Fruit fly (Drosophila melanogaster): ENCODE results near the gene dpr17.

The dpr17 gene

dm6 chr3R:12080370-12080968 is 14.2 kb upstream of the dpr17 start (continued):
- TF ChIP-seq sqz (GFP tag; optimal IDR thresholded peaks at IDR 0.05) (peak; percentile 60), CG30431 (GFP tag; optimal IDR thresholded peaks at IDR 0.05) (no peak), Sox102F (GFP tag; optimal IDR thresholded peaks at IDR 0.05) (peak; percentile 20), grau (tag; optimal IDR thresholded peaks at IDR 0.05) (peak; percentile 5), Hr51 (GFP tag; optimal IDR thresholded peaks at IDR 0.05) (peak in 1 of 2 experiments; percentile 37), CG11504 (tag; optimal IDR thresholded peaks at IDR 0.05) (peak; percentile 63), CG18599 (GFP tag; optimal IDR thresholded peaks at IDR 0.05) (peak; percentile 22), Trl (optimal IDR thresholded peaks at IDR 0.05) (peak; percentile 66 to 85), Trl (GFP tag; optimal IDR thresholded peaks at IDR 0.05) (no peak), CG17612 (GFP tag; IDR thresholded peaks at IDR 0.05) (no peak), CG5245 (GFP tag; optimal IDR thresholded peaks at IDR 0.05) (no peak), chinmo (GFP tag; IDR thresholded peaks at IDR 0.05; ENCODE audit: partially characterized antibody) (0 out of 4 replicates have a peak, but pooled peaks have one; percentile 21), CG3163 (GFP tag; optimal IDR thresholded peaks at IDR 0.05) (peak; percentile 76), CG7839 (tag; optimal IDR thresholded peaks at IDR 0.05) (peak; percentile 33), nom (GFP tag; optimal IDR thresholded peaks at IDR 0.05) (no peak), BtbVII (GFP tag; optimal IDR thresholded peaks at IDR 0.05) (no peak), CG33557 (GFP tag; optimal IDR thresholded peaks at IDR 0.05) (no peak), amos (GFP tag; IDR thresholded peaks at IDR 0.05; ENCODE audit: partially characterized antibody) (no peak), onecut (GFP tag; IDR thresholded peaks at IDR 0.05) (no peak), Dek (tag; optimal IDR thresholded peaks at IDR 0.05) (no peak), Stat92E (GFP tag; optimal IDR thresholded peaks at IDR 0.05) (no peak), CG15514 (GFP tag; optimal IDR thresholded peaks at IDR 0.05) (no peak), scrt (GFP tag; optimal IDR thresholded peaks at IDR 0.05) (no peak), schlank (tag; optimal IDR thresholded peaks at IDR 0.05) (no peak), CG3281 (GFP tag; optimal IDR thresholded peaks at IDR 0.05) (peak; percentile 2), BEAF-32 (GFP tag; optimal IDR thresholded peaks at IDR 0.05) (no peak), maf-S (GFP tag; optimal IDR thresholded peaks at IDR 0.05) (no peak), CG7271 (tag; optimal IDR thresholded peaks at IDR 0.05) (no peak), CG31441 (GFP tag; IDR thresholded peaks at IDR 0.05) (0 out of 2 replicates have a peak, but pooled peaks have one; percentile 28), CG10979 (tag; optimal IDR thresholded peaks at IDR 0.05) (no peak), CG7928 (GFP tag; optimal IDR thresholded peaks at IDR 0.05) (no peak), CG7357 (GFP tag; IDR thresholded peaks at IDR 0.05) (no peak), sc (optimal IDR thresholded peaks at IDR 0.05) (no peak), sc (GFP tag; optimal IDR thresholded peaks at IDR 0.05) (no peak), ci (GFP tag; IDR thresholded peaks at IDR 0.05) (no peak), D19A (tag; optimal IDR thresholded peaks at IDR 0.05) (peak; percentile 83), hkb (optimal IDR thresholded peaks at IDR 0.05) (no peak), hkb (GFP tag; IDR thresholded peaks at IDR 0.05) (no peak), CG14014 (GFP tag; IDR thresholded peaks at IDR 0.05) (no peak), CG17359 (tag; optimal IDR thresholded peaks at IDR 0.05) (peak; percentile 1)

DNA sequence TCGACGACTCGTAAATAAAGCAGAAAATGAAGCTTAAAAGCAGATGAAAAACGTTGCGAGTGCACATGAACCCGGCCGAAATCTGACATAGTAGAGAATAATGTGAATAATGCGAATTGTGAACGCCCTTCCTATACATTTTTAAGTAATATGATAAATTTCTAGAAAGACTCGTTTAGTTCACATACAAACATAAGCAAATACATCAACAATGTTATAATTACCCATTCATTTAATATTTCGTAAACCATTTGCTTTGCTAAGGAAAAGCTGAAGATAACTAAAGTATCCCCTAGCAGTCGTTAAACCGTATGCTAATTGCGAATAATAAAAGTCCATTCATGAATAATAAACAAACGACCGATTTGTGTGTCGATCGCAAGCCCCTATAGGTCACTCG is 11.1 kb upstream of the dpr17 start:
- TF ChIP-seq CG4617 (GFP tag; optimal IDR thresholded peaks at IDR 0.05; ENCODE audit: borderline replicate concordance) (no peak), dmrt11E (tag; optimal IDR thresholded peaks at IDR 0.05) (no peak), Ets97D (GFP tag; optimal IDR thresholded peaks at IDR 0.05) (no peak), CG1233 (GFP tag; optimal IDR thresholded peaks at IDR 0.05) (no peak), CG2199 (GFP tag; IDR thresholded peaks at IDR 0.05) (no peak), tgo (GFP tag; IDR thresholded peaks at IDR 0.05) (peak; percentile 27; the same call in 1 of the 3 replicates), Hsf (GFP tag; optimal IDR thresholded peaks at IDR 0.05) (peak; percentile 3), ash1 (GFP tag; optimal IDR thresholded peaks at IDR 0.05) (no peak), chm (GFP tag; IDR thresholded peaks at IDR 0.05) (no peak), CG16813 (GFP tag; IDR thresholded peaks at IDR 0.05; ENCODE audit: partially characterized antibody) (no peak), CG13123 (GFP tag; optimal IDR thresholded peaks at IDR 0.05) (no peak), bab2 (GFP tag; optimal IDR thresholded peaks at IDR 0.05) (peak; percentile 3), odd (GFP tag; optimal IDR thresholded peaks at IDR 0.05) (no peak)

All from whole organism, embryonic.